Fruit fly (Drosophila melanogaster) whole organism, pupa: ENCODE results near the gene Gycalpha99B.

ENCODE experiments used
- CG10348 ChIP-seq: fragments of 200-800 bp; sonication (Bioruptor generic); IDR thresholded peaks from 2 replicates; pipeline ENCODE4 v1.3.6; 2022; ENCODE audit warnings: missing biosample characterization, missing genetic modification characterization
- CG12605 ChIP-seq: fragments of 200-800 bp; sonication (Bioruptor generic); IDR thresholded peaks from 2 replicates; pipeline ENCODE4 v1.3.6; 2022; ENCODE audit warnings: missing biosample characterization, missing genetic modification characterization
- CG13204 ChIP-seq: fragments of 200-800 bp; sonication (Bioruptor generic); optimal IDR thresholded peaks from 2 replicates; lab custom pipeline; 2018; ENCODE audit warnings: missing biosample characterization, mild to moderate bottlenecking, missing genetic modification characterization, moderate library complexity
- CG14655 ChIP-seq: fragments of 200-800 bp; sonication (Bioruptor generic); optimal IDR thresholded peaks from 3 replicates; lab custom pipeline; 2017; ENCODE audit warnings: mild to moderate bottlenecking, missing biosample characterization, missing genetic modification reagents, missing genetic modification characterization
- CG15710 ChIP-seq: fragments of 200-800 bp; sonication (Bioruptor generic); optimal IDR thresholded peaks from 2 replicates; lab custom pipeline; 2018; ENCODE audit warnings: missing biosample characterization, mild to moderate bottlenecking, missing genetic modification characterization, moderate library complexity
- CG17806 ChIP-seq: fragments of 200-800 bp; sonication (Bioruptor generic); optimal IDR thresholded peaks from 2 replicates; lab custom pipeline; 2018; ENCODE audit warnings: missing biosample characterization, mild to moderate bottlenecking, missing genetic modification characterization, moderate library complexity
- CG32121 ChIP-seq: fragments of 200-800 bp; sonication (Bioruptor generic); IDR thresholded peaks from 2 replicates; pipeline ENCODE4 v1.3.6; 2022; ENCODE audit warnings: missing biosample characterization, missing genetic modification characterization
- CG34367 ChIP-seq: fragments of 200-800 bp; sonication (Bioruptor generic); optimal IDR thresholded peaks from 2 replicates; lab custom pipeline; 2018; ENCODE audit warnings: missing biosample characterization, mild to moderate bottlenecking, missing genetic modification characterization
- CG4496 ChIP-seq: fragments of 200-800 bp; sonication (Bioruptor generic); IDR thresholded peaks from 3 replicates; pipeline ENCODE4 v1.3.6; 2022; ENCODE audit warnings: missing biosample characterization, missing genetic modification characterization
- CG8159 ChIP-seq: fragments of 200-800 bp; sonication (Bioruptor generic); optimal IDR thresholded peaks from 3 replicates; lab custom pipeline; 2018; ENCODE audit warnings: missing biosample characterization, mild to moderate bottlenecking, missing genetic modification characterization, moderate library complexity
- CG8301 ChIP-seq: fragments of 200-800 bp; sonication (Bioruptor generic); optimal IDR thresholded peaks from 2 replicates; lab custom pipeline; 2018; ENCODE audit warnings: missing biosample characterization, mild to moderate bottlenecking, missing genetic modification characterization
- CG9948 ChIP-seq: fragments of 200-800 bp; sonication (Bioruptor generic); optimal IDR thresholded peaks from 2 replicates; lab custom pipeline; 2018; ENCODE audit warnings: missing biosample characterization, mild to moderate bottlenecking, missing genetic modification characterization, moderate library complexity
- D1 ChIP-seq: fragments of 200-800 bp; sonication (Bioruptor generic); optimal IDR thresholded peaks from 2 replicates; lab custom pipeline; 2018; ENCODE audit warnings: missing biosample characterization, mild to moderate bottlenecking, missing genetic modification characterization, moderate library complexity
- EcR ChIP-seq: fragments of 200-800 bp; sonication (Bioruptor generic); optimal IDR thresholded peaks from 3 replicates; lab custom pipeline; 2019; ENCODE audit warnings: missing biosample characterization, missing genetic modification characterization, mild to moderate bottlenecking, moderate library complexity, missing genetic modification reagents
- Ets98B ChIP-seq: fragments of 200-800 bp; sonication (Bioruptor generic); IDR thresholded peaks from 2 replicates; pipeline ENCODE4 v1.3.6; 2022; ENCODE audit warnings: missing biosample characterization, missing genetic modification characterization
- Pif1A ChIP-seq: fragments of 200-800 bp; sonication (Bioruptor generic); optimal IDR thresholded peaks from 3 replicates; lab custom pipeline; 2016; ENCODE audit warnings: missing biosample characterization, missing genetic modification characterization
- Pif1B ChIP-seq: fragments of 200-800 bp; sonication (Bioruptor generic); optimal IDR thresholded peaks from 3 replicates; lab custom pipeline; 2016; ENCODE audit warnings: missing biosample characterization, missing genetic modification characterization
- Snoo ChIP-seq: fragments of 200-800 bp; sonication (Bioruptor generic); optimal IDR thresholded peaks from 3 replicates; lab custom pipeline; 2017; ENCODE audit warnings: missing biosample characterization, mild to moderate bottlenecking, missing genetic modification characterization, inconsistent platforms
- fd96Ca ChIP-seq: fragments of 200-800 bp; sonication (Bioruptor generic); IDR thresholded peaks from 3 replicates; pipeline ENCODE4 v1.3.6; 2022; ENCODE audit warnings: missing biosample characterization, missing genetic modification characterization
- gl ChIP-seq: fragments of 200-800 bp; sonication (Bioruptor generic); optimal IDR thresholded peaks from 2 replicates; lab custom pipeline; 2018; ENCODE audit warnings: missing biosample characterization, mild to moderate bottlenecking, missing genetic modification characterization
- rn ChIP-seq: fragments of 200-800 bp; sonication (Bioruptor generic); IDR thresholded peaks from 2 replicates; pipeline ENCODE4 v1.3.6; 2022; ENCODE audit warnings: missing biosample characterization, missing genetic modification characterization

Gene Gycalpha99B

DNA sequence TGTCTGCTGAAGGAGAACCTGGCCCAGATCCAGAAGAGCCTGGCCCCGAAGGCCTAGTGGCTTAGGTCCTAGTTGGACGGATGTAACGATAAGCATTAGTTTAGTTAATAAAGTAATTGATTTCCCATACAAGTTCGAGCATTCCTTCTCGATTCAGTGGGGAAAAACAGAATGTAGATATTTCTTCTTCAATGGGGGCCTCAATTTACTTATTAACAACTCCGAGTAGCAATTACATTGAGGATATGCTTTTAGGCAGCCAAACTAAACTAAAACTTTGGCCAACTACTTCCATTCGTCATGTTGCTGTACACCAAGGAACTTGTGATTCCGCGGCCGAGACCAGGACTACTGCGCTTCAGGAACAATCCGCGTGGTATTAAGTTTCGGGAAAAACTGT lies 10.1 kb upstream of the Gycalpha99B start, which contains the start of gene ppk19:
Gene ppk19, plus strand, starts transcription at position 301 of the 400 bp plus-strand sequence.
- TF ChIP-seq D1 (tag; lab: Kevin White, UChicago) (no peak), CG4496 (GFP tag; lab: Robert Waterston, UW) (no peak), CG8301 (tag; lab: Kevin White, UChicago) (no peak), CG8159 (no peak), CG9948 (no peak)

DNA sequence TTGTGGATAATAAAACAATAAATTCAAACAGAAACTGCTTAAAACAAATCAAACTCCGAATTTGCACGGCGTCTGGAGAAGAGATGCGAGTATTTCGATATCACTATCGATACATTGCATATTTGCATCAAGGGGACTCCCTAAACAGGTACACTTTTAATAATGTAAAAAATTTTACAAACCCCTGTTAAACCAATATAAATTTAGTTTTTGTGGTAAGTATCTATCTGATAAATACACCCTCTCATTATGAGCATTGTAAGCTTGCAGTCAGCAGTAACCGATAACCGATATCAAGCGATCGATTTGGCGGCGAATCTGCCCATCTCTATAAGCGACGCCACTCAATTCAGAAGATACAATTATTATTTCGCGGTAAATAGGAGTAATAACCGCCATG lies 7.0 kb upstream of the Gycalpha99B start, which contains the start of the genes Bub3 and Cap-D2:
Gene Bub3, minus strand, starts transcription at position 89 of the 400 bp plus-strand sequence.
Gene Cap-D2, plus strand, starts transcription at position 319 of the 400 bp plus-strand sequence.
- peak; percentile 55 for TF ChIP-seq CG15710 (tag; lab: Kevin White, UChicago)
- no peak for TF ChIP-seq CG10348 (GFP tag; lab: Robert Waterston, UW)
- TF ChIP-seq CG8159 = peak; percentile 54
- TF ChIP-seq Ets98B = peak; percentile 72; the same call in 1 of the 2 replicates
- peak; percentile 64 for TF ChIP-seq CG32121
- TF ChIP-seq CG8301 (tag; lab: Kevin White, UChicago) = no peak
- TF ChIP-seq CG4496 (GFP tag; lab: Robert Waterston, UW) = peak; percentile 64; the same call in 1 of the 3 replicates
- TF ChIP-seq CG12605 = no peak
- TF ChIP-seq rn (GFP tag; lab: Robert Waterston, UW) = no peak
- no peak for TF ChIP-seq Pif1B (GFP tag; lab: Kevin White, UChicago)
- peak; percentile 47 for TF ChIP-seq CG9948
- TF ChIP-seq gl (tag; lab: Kevin White, UChicago) = no peak
- no peak for TF ChIP-seq Snoo (tag; lab: Kevin White, UChicago)
- no peak for TF ChIP-seq CG14655
- no peak for TF ChIP-seq EcR (GFP tag; lab: Kevin White, UChicago)
- TF ChIP-seq CG17806 (tag; lab: Kevin White, UChicago) = peak; percentile 60
- no peak for TF ChIP-seq CG13204 (GFP tag; lab: Kevin White, UChicago)
- TF ChIP-seq Pif1A (GFP tag; lab: Kevin White, UChicago) = no peak
- TF ChIP-seq fd96Ca (GFP tag; lab: Robert Waterston, UW) = peak; percentile 60; the same call in 2 of the 3 replicates
- peak; percentile 27 for TF ChIP-seq CG34367 (tag; lab: Kevin White, UChicago)
- no peak for TF ChIP-seq D1 (tag; lab: Kevin White, UChicago)

- no peak for TF ChIP-seq fd96Ca (GFP tag; lab: Robert Waterston, UW)
- no peak for TF ChIP-seq CG15710 (tag; lab: Kevin White, UChicago)
- TF ChIP-seq D1 (tag; lab: Kevin White, UChicago) = no peak
- TF ChIP-seq CG8301 (tag; lab: Kevin White, UChicago) = no peak
- TF ChIP-seq EcR (GFP tag; lab: Kevin White, UChicago) = no peak
- TF ChIP-seq CG9948 = no peak
- TF ChIP-seq Pif1A (GFP tag; lab: Kevin White, UChicago) = no peak
- no peak for TF ChIP-seq CG12605
These were observed 1.1 kb upstream of the Gycalpha99B start for dm6 chr3R:29681241-29681640.

DNA sequence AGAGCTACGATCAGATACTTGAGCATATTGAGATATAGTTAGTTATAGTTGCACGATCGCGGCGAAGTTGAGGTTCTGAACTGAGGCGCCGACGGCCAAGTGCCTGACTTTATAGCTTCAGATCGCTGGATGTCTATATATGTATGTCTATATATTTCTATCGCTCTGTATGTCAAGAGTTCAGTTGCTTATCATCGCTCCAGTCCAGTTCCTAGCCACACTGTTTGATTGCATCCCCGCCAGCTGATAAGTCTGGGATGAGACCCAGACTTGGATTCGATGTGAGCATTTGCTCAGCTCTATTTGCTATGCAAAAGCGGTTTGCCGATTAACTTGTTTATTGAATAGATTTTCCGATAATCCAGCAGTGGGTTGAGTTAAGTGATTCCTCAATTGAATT lies 4.4 kb downstream of the Gycalpha99B start:
- TF ChIP-seq D1 (tag; lab: Kevin White, UChicago) (no peak), CG15710 (tag; lab: Kevin White, UChicago) (no peak), rn (GFP tag; lab: Robert Waterston, UW) (no peak), CG9948 (no peak), CG12605 (no peak), CG34367 (tag; lab: Kevin White, UChicago) (no peak), CG13204 (GFP tag; lab: Kevin White, UChicago) (no peak), Snoo (tag; lab: Kevin White, UChicago) (no peak), Ets98B (no peak), CG10348 (GFP tag; lab: Robert Waterston, UW) (no peak), EcR (GFP tag; lab: Kevin White, UChicago) (no peak), fd96Ca (GFP tag; lab: Robert Waterston, UW) (no peak), gl (tag; lab: Kevin White, UChicago) (no peak), CG17806 (tag; lab: Kevin White, UChicago) (no peak)

DNA sequence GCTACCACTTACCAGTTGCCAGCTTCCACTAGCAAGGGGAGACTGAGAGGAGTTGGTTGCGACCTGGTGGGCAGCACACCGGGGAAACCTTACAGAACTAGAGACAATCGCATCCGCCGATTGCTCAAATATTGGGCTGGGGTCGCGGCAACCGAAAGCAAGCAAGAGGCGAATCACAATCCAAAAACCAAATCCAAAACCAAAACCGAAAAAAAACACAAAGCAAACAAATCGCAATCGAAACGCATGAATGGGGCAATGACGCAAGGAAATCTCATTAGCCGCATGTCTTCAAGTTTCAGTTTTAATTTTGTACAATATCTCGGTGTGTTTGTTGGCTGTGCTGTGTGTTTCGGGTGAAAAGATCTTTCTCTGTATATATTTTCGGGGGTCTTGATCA lies 6.9 kb downstream of the Gycalpha99B start, which contains the start of gene Obp99c:
Gene Obp99c, minus strand, starts transcription at position 101 of the 400 bp plus-strand sequence.
- TF ChIP-seq Pif1A (GFP tag; lab: Kevin White, UChicago) (no peak), gl (tag; lab: Kevin White, UChicago) (no peak), CG4496 (GFP tag; lab: Robert Waterston, UW) (no peak), CG17806 (tag; lab: Kevin White, UChicago) (no peak)

dm6 chr3R:29689833-29690538 lies 7.7 kb downstream of the Gycalpha99B start:
- TF ChIP-seq CG10348 (GFP tag; lab: Robert Waterston, UW) = no peak
- TF ChIP-seq Ets98B = no peak
- TF ChIP-seq CG14655 = peak; percentile 11
- TF ChIP-seq CG15710 (tag; lab: Kevin White, UChicago) = no peak
- 0 out of 3 replicates have a peak, but pooled peaks have one; percentile 21 for TF ChIP-seq CG4496 (GFP tag; lab: Robert Waterston, UW)
- peak; percentile 8 for TF ChIP-seq CG9948
- no peak for TF ChIP-seq D1 (tag; lab: Kevin White, UChicago)
- peak; percentile 46 for TF ChIP-seq CG8159
- no peak for TF ChIP-seq CG32121
- TF ChIP-seq CG13204 (GFP tag; lab: Kevin White, UChicago) = no peak
- TF ChIP-seq CG34367 (tag; lab: Kevin White, UChicago) = no peak
- no peak for TF ChIP-seq Pif1B (GFP tag; lab: Kevin White, UChicago)
- TF ChIP-seq CG12605 = no peak
- TF ChIP-seq fd96Ca (GFP tag; lab: Robert Waterston, UW) = 0 out of 3 replicates have a peak, but pooled peaks have one; percentile 28
- TF ChIP-seq EcR (GFP tag; lab: Kevin White, UChicago) = no peak
- TF ChIP-seq Snoo (tag; lab: Kevin White, UChicago) = no peak
- no peak for TF ChIP-seq CG17806 (tag; lab: Kevin White, UChicago)
- no peak for TF ChIP-seq CG8301 (tag; lab: Kevin White, UChicago)
- TF ChIP-seq rn (GFP tag; lab: Robert Waterston, UW) = no peak
- TF ChIP-seq gl (tag; lab: Kevin White, UChicago) = no peak
- TF ChIP-seq Pif1A (GFP tag; lab: Kevin White, UChicago) = no peak
